Fruit fly (Drosophila melanogaster) whole organism, embryonic: ENCODE data around the gene Seipin.
A peak's percentile ranks its signal among the peaks of the same experiment; 100 is the strongest.

Source experiments
- Awh ChIP-seq: fragments of 200-800 bp; sonication (Bioruptor generic); IDR thresholded peaks from 2 replicates; pipeline ENCODE4, ENCODE4 v1.3.6; 2022; ENCODE audit warnings: missing biosample characterization, missing genetic modification characterization
- BEAF-32 ChIP-seq: fragments of 200-800 bp; sonication (Bioruptor generic); optimal IDR thresholded peaks from 3 replicates; lab custom pipeline; 2017; ENCODE audit warnings: missing biosample characterization, missing genetic modification characterization, mild to moderate bottlenecking, moderate library complexity, missing genetic modification reagents
- BtbVII ChIP-seq: fragments of 200-800 bp; sonication (Bioruptor generic); optimal IDR thresholded peaks from 3 replicates; lab custom pipeline; 2017; ENCODE audit warnings: missing biosample characterization, mild to moderate bottlenecking, missing genetic modification characterization
- CG10654 ChIP-seq: fragments of 200-800 bp; sonication (Bioruptor generic); optimal IDR thresholded peaks from 2 replicates; lab custom pipeline; 2016; ENCODE audit warnings: missing biosample characterization, missing genetic modification characterization
- CG12155 ChIP-seq: fragments of 200-800 bp; sonication (Bioruptor generic); optimal IDR thresholded peaks from 3 replicates; lab custom pipeline; 2016; ENCODE audit warnings: missing biosample characterization, missing genetic modification characterization
- CG1233 ChIP-seq: fragments of 200-800 bp; sonication (Bioruptor generic); optimal IDR thresholded peaks from 4 replicates; lab custom pipeline; 2018; ENCODE audit warnings: missing biosample characterization, mild to moderate bottlenecking, missing genetic modification characterization
- CG12769 ChIP-seq: fragments of 200-800 bp; sonication (Bioruptor generic); optimal IDR thresholded peaks from 2 replicates; lab custom pipeline; 2019; ENCODE audit warnings: missing biosample characterization, mild to moderate bottlenecking, missing genetic modification characterization, moderate library complexity
- CG14667 ChIP-seq: fragments of 200-800 bp; sonication (Bioruptor generic); IDR thresholded peaks from 2 replicates; pipeline ENCODE4 v1.3.6; 2022; ENCODE audit warnings: missing biosample characterization, missing genetic modification characterization
- CG16779 ChIP-seq: fragments of 200-800 bp; sonication (Bioruptor generic); IDR thresholded peaks from 2 replicates; pipeline ENCODE4 v1.3.6; 2022; ENCODE audit warnings: missing biosample characterization, missing genetic modification characterization
- CG16815 ChIP-seq: fragments of 200-800 bp; sonication (Bioruptor generic); optimal IDR thresholded peaks from 3 replicates; lab custom pipeline; 2017; ENCODE audit warnings: missing biosample characterization, mild to moderate bottlenecking, missing genetic modification characterization
- CG18764 ChIP-seq: fragments of 200-800 bp; sonication (Bioruptor generic); optimal IDR thresholded peaks from 3 replicates; lab custom pipeline; 2016; ENCODE audit warnings: missing biosample characterization, missing genetic modification characterization
- CG8089 ChIP-seq: fragments of 200-800 bp; sonication (Bioruptor generic); optimal IDR thresholded peaks from 3 replicates; lab custom pipeline; 2016; ENCODE audit warnings: missing biosample characterization, missing genetic modification characterization
- D ChIP-seq, 2 experiments: fragments of 200-800 bp in 1 of 2; fragments of >200 bp in 1 of 2; sonication (Bioruptor generic) in 1 of 2; optimal IDR thresholded peaks; 2 replicates in 1 of 2; 3 replicates in 1 of 2; lab custom pipeline; 2017; ENCODE audit warnings: mild to moderate bottlenecking in 1 of 2, missing biosample characterization in 1 of 2, missing genetic modification characterization in 1 of 2, missing genetic modification reagents in 1 of 2
- Ets97D ChIP-seq: fragments of 200-800 bp; sonication (Bioruptor generic); optimal IDR thresholded peaks from 3 replicates; lab custom pipeline; 2016; ENCODE audit warnings: missing biosample characterization, missing genetic modification characterization
- Fer1 ChIP-seq: fragments of 200-800 bp; sonication (Bioruptor generic); optimal IDR thresholded peaks from 2 replicates; lab custom pipeline; 2017; ENCODE audit warnings: missing biosample characterization, mild to moderate bottlenecking, missing genetic modification characterization
- Gsc ChIP-seq: fragments of 200-800 bp; sonication (Bioruptor generic); IDR thresholded peaks from 2 replicates; pipeline ENCODE4 v1.3.6; 2022; ENCODE audit warnings: missing biosample characterization, missing genetic modification characterization
- Hr39 ChIP-seq: fragments of >200 bp; optimal IDR thresholded peaks from 2 replicates; lab custom pipeline; 2017
- Kr ChIP-seq: fragments of 200-800 bp; sonication (Bioruptor generic); optimal IDR thresholded peaks from 2 replicates; lab custom pipeline; 2017; ENCODE audit warnings: missing biosample characterization, mild to moderate bottlenecking, missing genetic modification characterization
- Lpt ChIP-seq: fragments of >200 bp; optimal IDR thresholded peaks from 2 replicates; lab custom pipeline; 2018; ENCODE audit warnings: missing biosample characterization, missing genetic modification characterization
- Mrtf ChIP-seq: fragments of 200-800 bp; sonication (Bioruptor generic); IDR thresholded peaks from 3 replicates; pipeline ENCODE4 v1.3.6; 2022; ENCODE audit warnings: missing biosample characterization, missing genetic modification characterization
- NC2α ChIP-seq: fragments of 200-800 bp; sonication (Bioruptor generic); optimal IDR thresholded peaks from 2 replicates; lab custom pipeline; 2016; ENCODE audit warnings: missing biosample characterization, missing genetic modification characterization
- NK7.1 ChIP-seq: fragments of 200-800 bp; sonication (Bioruptor generic); optimal IDR thresholded peaks from 3 replicates; lab custom pipeline; 2016; ENCODE audit warnings: missing biosample characterization, missing genetic modification characterization
- Ravus ChIP-seq: fragments of 200-800 bp; sonication (Bioruptor generic); IDR thresholded peaks from 2 replicates; pipeline ENCODE4 v1.3.6; 2022; ENCODE audit warnings: missing biosample characterization, missing genetic modification characterization
- Stat92E ChIP-seq, 3 experiments: fragments of >200 bp in 2 of 3; fragments of 200-800 bp in 1 of 3; sonication (Bioruptor generic) in 1 of 3; optimal IDR thresholded peaks; 2 replicates each; lab custom pipeline; 2017 to 2019; ENCODE audit warnings: missing biosample characterization in 3 of 3, missing genetic modification characterization in 3 of 3, mild to moderate bottlenecking in 1 of 3, moderate library complexity in 1 of 3
- Taf1 ChIP-seq: fragments of 200-800 bp; sonication (Bioruptor generic); IDR thresholded peaks from 2 replicates; pipeline ENCODE4 v1.3.6; 2022; ENCODE audit warnings: missing biosample characterization, missing genetic modification characterization
- ato ChIP-seq: fragments of 200-800 bp; sonication (Bioruptor generic); IDR thresholded peaks from 2 replicates; pipeline ENCODE4 v1.3.6; 2022; ENCODE audit warnings: missing biosample characterization, missing genetic modification characterization; ENCODE audit not compliant: partially characterized antibody
- bbx ChIP-seq: fragments of 200-800 bp; sonication (Bioruptor generic); IDR thresholded peaks from 2 replicates; pipeline ENCODE4 v1.3.6; 2022; ENCODE audit warnings: missing biosample characterization, missing genetic modification characterization; ENCODE audit not compliant: partially characterized antibody
- br ChIP-seq: fragments of >200 bp; optimal IDR thresholded peaks from 2 replicates; lab custom pipeline; 2017
- chif ChIP-seq, 2 experiments: fragments of 200-800 bp; sonication (Bioruptor generic); optimal IDR thresholded peaks; 3 replicates each; lab custom pipeline; 2016; ENCODE audit warnings: missing biosample characterization in 2 of 2, missing genetic modification characterization in 2 of 2
- corto ChIP-seq: fragments of 200-800 bp; sonication (Bioruptor generic); optimal IDR thresholded peaks from 2 replicates; lab custom pipeline; 2016; ENCODE audit warnings: missing biosample characterization, mild to moderate bottlenecking, missing genetic modification characterization, moderate library complexity
- crc ChIP-seq: fragments of 200-800 bp; sonication (Bioruptor generic); optimal IDR thresholded peaks from 2 replicates; lab custom pipeline; 2016; ENCODE audit warnings: missing biosample characterization, missing genetic modification characterization
- en ChIP-seq: fragments of 200-800 bp; sonication (Bioruptor generic); optimal IDR thresholded peaks from 2 replicates; lab custom pipeline; 2016; ENCODE audit warnings: missing biosample characterization, missing genetic modification characterization
- eyg ChIP-seq: fragments of 200-800 bp; sonication (Bioruptor generic); optimal IDR thresholded peaks from 3 replicates; lab custom pipeline; 2016; ENCODE audit warnings: missing biosample characterization, missing genetic modification characterization
- fd3F ChIP-seq: fragments of 200-800 bp; sonication (Bioruptor generic); optimal IDR thresholded peaks from 2 replicates; lab custom pipeline; 2018; ENCODE audit warnings: missing biosample characterization, mild to moderate bottlenecking, missing genetic modification characterization, moderate library complexity
- ftz-f1 ChIP-seq: fragments of 200-800 bp; sonication (Bioruptor generic); optimal IDR thresholded peaks from 2 replicates; lab custom pipeline; 2016; ENCODE audit warnings: missing biosample characterization, missing genetic modification characterization
- her ChIP-seq: fragments of 200-800 bp; sonication (Bioruptor generic); optimal IDR thresholded peaks from 2 replicates; lab custom pipeline; 2016; ENCODE audit warnings: missing biosample characterization, missing genetic modification characterization
- inv ChIP-seq: fragments of 200-800 bp; sonication (Bioruptor generic); IDR thresholded peaks from 2 replicates; pipeline ENCODE4 v1.3.6; 2022; ENCODE audit warnings: missing biosample characterization, missing genetic modification characterization; ENCODE audit not compliant: partially characterized antibody
- lbe ChIP-seq: fragments of 200-800 bp; sonication (Bioruptor generic); optimal IDR thresholded peaks from 2 replicates; lab custom pipeline; 2016; ENCODE audit warnings: missing biosample characterization, mild to moderate bottlenecking, missing genetic modification characterization
- luna ChIP-seq: fragments of 200-800 bp; sonication (Bioruptor generic); optimal IDR thresholded peaks from 2 replicates; lab custom pipeline; 2016; ENCODE audit warnings: missing biosample characterization, missing genetic modification characterization
- mirr ChIP-seq: fragments of 200-800 bp; sonication (Bioruptor generic); optimal IDR thresholded peaks from 3 replicates; lab custom pipeline; 2018; ENCODE audit warnings: missing biosample characterization, mild to moderate bottlenecking, missing genetic modification characterization
- nau ChIP-seq: fragments of 200-800 bp; sonication (Bioruptor generic); optimal IDR thresholded peaks from 3 replicates; lab custom pipeline; 2017; ENCODE audit warnings: missing biosample characterization, mild to moderate bottlenecking, missing genetic modification characterization, missing genetic modification reagents
- onecut ChIP-seq: fragments of 200-800 bp; sonication (Bioruptor generic); IDR thresholded peaks from 2 replicates; pipeline ENCODE4 v1.3.6; 2022; ENCODE audit warnings: missing biosample characterization, missing genetic modification characterization
- pb ChIP-seq: fragments of 200-800 bp; sonication (Bioruptor generic); optimal IDR thresholded peaks from 3 replicates; lab custom pipeline; 2016; ENCODE audit warnings: missing biosample characterization, missing genetic modification characterization
- pita ChIP-seq: fragments of 200-800 bp; sonication (Bioruptor generic); optimal IDR thresholded peaks from 2 replicates; lab custom pipeline; 2017; ENCODE audit warnings: missing biosample characterization, mild to moderate bottlenecking, missing genetic modification characterization
- pzg ChIP-seq: fragments of 200-800 bp; sonication (Bioruptor generic); optimal IDR thresholded peaks from 3 replicates; lab custom pipeline; 2018; ENCODE audit warnings: missing biosample characterization, mild to moderate bottlenecking, missing genetic modification characterization, moderate library complexity
- sc ChIP-seq, 3 experiments: fragments of >200 bp in 2 of 3; fragments of 200-800 bp in 1 of 3; sonication (Bioruptor generic) in 1 of 3; optimal IDR thresholded peaks; 2 replicates in 2 of 3; 3 replicates in 1 of 3; lab custom pipeline; 2017; ENCODE audit warnings: mild to moderate bottlenecking in 1 of 3, missing biosample characterization in 1 of 3, missing genetic modification characterization in 1 of 3, missing genetic modification reagents in 1 of 3
- shn ChIP-seq: fragments of 200-800 bp; sonication (Bioruptor generic); optimal IDR thresholded peaks from 3 replicates; lab custom pipeline; 2016; ENCODE audit warnings: missing biosample characterization, missing genetic modification characterization
- stwl ChIP-seq: fragments of 200-800 bp; sonication (Bioruptor generic); optimal IDR thresholded peaks from 3 replicates; lab custom pipeline; 2018; ENCODE audit warnings: missing biosample characterization, mild to moderate bottlenecking, missing genetic modification characterization, moderate library complexity
- wek ChIP-seq: fragments of 200-800 bp; sonication (Bioruptor generic); optimal IDR thresholded peaks from 3 replicates; lab custom pipeline; 2018; ENCODE audit warnings: missing biosample characterization, mild to moderate bottlenecking, missing genetic modification characterization, moderate library complexity
- zen ChIP-seq: fragments of 200-800 bp; sonication (Bioruptor generic); optimal IDR thresholded peaks from 3 replicates; lab custom pipeline; 2018; ENCODE audit warnings: missing biosample characterization, mild to moderate bottlenecking, missing genetic modification characterization, moderate library complexity

Gene Seipin

DNA sequence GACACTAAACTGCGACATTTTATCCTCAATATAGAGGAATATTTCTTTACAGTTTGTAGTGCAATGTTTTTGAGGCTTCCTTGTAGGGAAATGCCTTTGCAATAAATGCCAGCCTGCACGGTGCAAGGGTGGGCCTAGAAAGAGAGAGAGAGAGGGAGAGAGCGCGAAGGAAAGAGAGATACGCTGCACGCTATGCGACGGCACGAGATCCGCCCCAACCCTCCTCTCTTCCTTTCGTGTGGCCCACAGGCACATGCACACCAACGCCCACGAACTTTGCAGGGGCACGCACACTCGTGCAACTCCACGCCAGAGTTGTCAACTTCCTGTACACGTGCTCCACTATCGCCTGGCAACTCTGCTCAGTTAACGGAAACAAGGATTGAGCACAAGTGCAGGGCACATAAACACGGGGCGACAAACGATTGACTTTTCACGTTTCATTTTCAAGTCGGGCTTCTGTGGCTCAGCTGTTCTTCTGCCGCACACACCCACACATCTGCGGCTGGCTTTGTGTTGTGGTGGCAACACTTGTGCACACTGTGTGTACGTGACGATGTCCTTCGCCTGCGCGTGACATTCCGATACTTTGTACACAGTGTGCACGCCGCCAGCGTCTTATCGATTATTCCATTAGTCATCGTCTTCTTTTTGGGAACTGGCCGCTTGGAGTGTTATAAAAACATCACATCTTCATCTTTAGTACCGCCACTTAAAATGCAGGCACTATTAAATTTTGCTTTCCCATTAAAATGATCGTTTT lies 16.5 kb downstream of the Seipin start (continued):
- peak; percentile 39 for TF ChIP-seq stwl (tag; lab: Kevin White, UChicago)
- no peak for TF ChIP-seq Gsc
- no peak; the same call in 1 of the 2 replicates for TF ChIP-seq inv (GFP tag; lab: Robert Waterston, UW)
- TF ChIP-seq ato (GFP tag; lab: Robert Waterston, UW): no peak
- peak; percentile 61 for TF ChIP-seq BEAF-32 (GFP tag; lab: Kevin White, UChicago)
- TF ChIP-seq CG16815: no peak
- TF ChIP-seq chif (GFP tag; optimal IDR thresholded peaks at IDR 0.05; lab: Kevin White, UChicago): no peak
- TF ChIP-seq Hr39: no peak
- TF ChIP-seq corto (GFP tag; lab: Kevin White, UChicago): no peak
- no peak for TF ChIP-seq pb (GFP tag; lab: Kevin White, UChicago)
- TF ChIP-seq CG12769 (tag; lab: Kevin White, UChicago): no peak
- TF ChIP-seq Stat92E (GFP tag; optimal IDR thresholded peaks at IDR 0.05; lab: Kevin White, UChicago): no peak
- no peak for TF ChIP-seq CG16779
- TF ChIP-seq NC2α: no peak
- no peak for TF ChIP-seq shn (GFP tag; lab: Kevin White, UChicago)
- no peak for TF ChIP-seq wek (GFP tag; lab: Kevin White, UChicago)
- no peak for TF ChIP-seq CG1233 (GFP tag; lab: Kevin White, UChicago)
- TF ChIP-seq mirr (GFP tag; lab: Kevin White, UChicago): no peak
- TF ChIP-seq Fer1 (GFP tag; lab: Kevin White, UChicago): peak; percentile 7
- no peak for TF ChIP-seq bbx (GFP tag; lab: Robert Waterston, UW)
- TF ChIP-seq Kr (GFP tag; lab: Kevin White, UChicago): no peak
- no peak for TF ChIP-seq NK7.1 (GFP tag; lab: Kevin White, UChicago)
- TF ChIP-seq Mrtf (GFP tag; lab: Robert Waterston, UW): no peak
- no peak for TF ChIP-seq Ets97D (GFP tag; lab: Kevin White, UChicago)
- TF ChIP-seq Lpt (GFP tag; lab: Kevin White, UChicago): no peak
- TF ChIP-seq luna (GFP tag; lab: Kevin White, UChicago): no peak
- TF ChIP-seq pita (GFP tag; lab: Kevin White, UChicago): no peak
- no peak for TF ChIP-seq en (GFP tag; lab: Kevin White, UChicago)
- TF ChIP-seq BtbVII (GFP tag; lab: Kevin White, UChicago): no peak
- TF ChIP-seq eyg (GFP tag; lab: Kevin White, UChicago): no peak
- TF ChIP-seq br (lab: Kevin White, UChicago): no peak
- TF ChIP-seq sc (optimal IDR thresholded peaks at IDR 0.05; lab: Kevin White, UChicago): no peak
- TF ChIP-seq sc (GFP tag; optimal IDR thresholded peaks at IDR 0.05; lab: Kevin White, UChicago): no peak
- TF ChIP-seq zen (tag; lab: Kevin White, UChicago): no peak
- no peak for TF ChIP-seq lbe
- TF ChIP-seq fd3F (GFP tag; lab: Kevin White, UChicago): no peak
- TF ChIP-seq onecut: peak; percentile 69
- no peak for TF ChIP-seq CG12155 (GFP tag; lab: Kevin White, UChicago)
- TF ChIP-seq CG10654 (GFP tag; lab: Kevin White, UChicago): no peak
- no peak for TF ChIP-seq Ravus (GFP tag; lab: Robert Waterston, UW)
- TF ChIP-seq CG18764 (GFP tag; lab: Kevin White, UChicago): no peak
- TF ChIP-seq Taf1: no peak
- no peak for TF ChIP-seq ftz-f1 (GFP tag; lab: Kevin White, UChicago)
- no peak for TF ChIP-seq her
- TF ChIP-seq D (optimal IDR thresholded peaks at IDR 0.05; lab: Kevin White, UChicago): no peak
- no peak for TF ChIP-seq D (GFP tag; optimal IDR thresholded peaks at IDR 0.05; lab: Kevin White, UChicago)
- peak; percentile 19 for TF ChIP-seq pzg (GFP tag; lab: Kevin White, UChicago)
- TF ChIP-seq nau: no peak
- no peak for TF ChIP-seq CG14667
- no peak for TF ChIP-seq Awh (GFP tag; lab: Robert Waterston, UW)
- no peak for TF ChIP-seq CG8089 (GFP tag; lab: Kevin White, UChicago)
- no peak for TF ChIP-seq crc (GFP tag; lab: Kevin White, UChicago)
